Worm (Caenorhabditis elegans) whole organism, midembryonic: Measurements from ENCODE around the gene C04G6.6.

Experiments used
- cog-1 ChIP-seq: sonication (generic microtip); optimal IDR thresholded peaks from 2 replicates; lab custom pipeline; 2016; ENCODE audit warnings: missing genetic modification characterization, missing compliant biosample characterization
- flt-1 ChIP-seq: fragments of 200-800 bp; sonication (Bioruptor generic); IDR thresholded peaks from 2 replicates; pipeline ENCODE4 v1.3.6; 2022; ENCODE audit warnings: missing genetic modification characterization, missing compliant biosample characterization
- klf-2 ChIP-seq: fragments of 200-800 bp; sonication (Bioruptor generic); conservative IDR thresholded peaks from 2 replicates; pipeline ENCODE4 v1.3.6; 2022; ENCODE audit warnings: missing genetic modification reagents, missing genetic modification characterization, missing compliant biosample characterization
- med-1 ChIP-seq: sonication (generic microtip); optimal IDR thresholded peaks from 2 replicates; lab custom pipeline; 2017; ENCODE audit warnings: missing genetic modification characterization, mild to moderate bottlenecking, missing compliant biosample characterization, antibody characterized with exemption, missing genetic modification reagents; ENCODE audit not compliant: insufficient read depth
- ref-1 ChIP-seq: fragments of 200-800 bp; sonication (Bioruptor generic); conservative IDR thresholded peaks from 2 replicates; pipeline ENCODE4 v1.3.6; 2022; ENCODE audit warnings: missing genetic modification reagents, missing genetic modification characterization, missing compliant biosample characterization
- ztf-23 ChIP-seq: fragments of 200-800 bp; sonication (Bioruptor generic); IDR thresholded peaks from 2 replicates; pipeline ENCODE4 v1.3.6; 2022; ENCODE audit warnings: missing genetic modification reagents, missing genetic modification characterization, missing compliant biosample characterization
- ztf-29 ChIP-seq: fragments of 200-800 bp; sonication (Bioruptor generic); IDR thresholded peaks from 2 replicates; pipeline ENCODE4 v1.3.6; 2022; ENCODE audit warnings: missing genetic modification reagents, missing genetic modification characterization, missing compliant biosample characterization

- TF ChIP-seq med-1 = no peak
- no peak for TF ChIP-seq ztf-29 (GFP tag; lab: Robert Waterston, UW)
- no peak for TF ChIP-seq cog-1
- no peak for TF ChIP-seq klf-2
- no peak for TF ChIP-seq ref-1 (GFP tag; lab: Robert Waterston, UW)
- no peak for TF ChIP-seq flt-1 (GFP tag; lab: Robert Waterston, UW)
- TF ChIP-seq ztf-23 (GFP tag; lab: Robert Waterston, UW) = no peak
These were observed 15.3 kb downstream of the C04G6.6 start for ce11 chrII:5084225-5084624.
